Fruit fly (Drosophila melanogaster) whole organism, prepupa: ENCODE data around the gene Gr21a.

Source experiments
- Blimp-1 ChIP-seq: fragments of 200-800 bp; sonication (Bioruptor generic); optimal IDR thresholded peaks from 3 replicates; lab custom pipeline; 2017; ENCODE audit warnings: missing biosample characterization, missing genetic modification characterization, mild to moderate bottlenecking, moderate library complexity, missing genetic modification reagents
- CG10631 ChIP-seq: fragments of 200-800 bp; sonication (Bioruptor generic); optimal IDR thresholded peaks from 2 replicates; lab custom pipeline; 2016; ENCODE audit warnings: missing biosample characterization, missing genetic modification characterization
- CG10669 ChIP-seq: fragments of 200-800 bp; sonication (Bioruptor generic); optimal IDR thresholded peaks from 3 replicates; lab custom pipeline; 2018; ENCODE audit warnings: missing biosample characterization, mild to moderate bottlenecking, missing genetic modification characterization, moderate library complexity
- CG11294 ChIP-seq: fragments of 200-800 bp; sonication (Bioruptor generic); IDR thresholded peaks from 2 replicates; pipeline ENCODE4 v1.3.6; 2022; ENCODE audit warnings: missing biosample characterization, missing genetic modification characterization
- CG11762 ChIP-seq: fragments of 200-800 bp; sonication (Bioruptor generic); optimal IDR thresholded peaks from 3 replicates; lab custom pipeline; 2016; ENCODE audit warnings: missing biosample characterization, missing genetic modification characterization; ENCODE audit not compliant: insufficient read depth
- CG11902 ChIP-seq: fragments of 200-800 bp; sonication (Bioruptor generic); optimal IDR thresholded peaks from 3 replicates; lab custom pipeline; 2016; ENCODE audit warnings: missing biosample characterization, missing genetic modification characterization
- CG15336 ChIP-seq: fragments of 200-800 bp; sonication (Bioruptor generic); IDR thresholded peaks from 2 replicates; pipeline ENCODE4 v1.3.6; 2022; ENCODE audit warnings: missing biosample characterization, missing genetic modification characterization
- CG1621 ChIP-seq: fragments of 200-800 bp; sonication (Bioruptor generic); optimal IDR thresholded peaks from 3 replicates; lab custom pipeline; 2018; ENCODE audit warnings: missing biosample characterization, mild to moderate bottlenecking, missing genetic modification characterization
- CG3032 ChIP-seq: fragments of 200-800 bp; optimal IDR thresholded peaks from 2 replicates; lab custom pipeline; 2019; ENCODE audit warnings: missing biosample characterization, mild to moderate bottlenecking, missing genetic modification characterization, moderate library complexity
- CG31627 ChIP-seq: fragments of 200-800 bp; sonication (Bioruptor generic); optimal IDR thresholded peaks from 3 replicates; lab custom pipeline; 2016; ENCODE audit warnings: missing biosample characterization, missing genetic modification characterization
- CG3919 ChIP-seq: fragments of 200-800 bp; sonication (Bioruptor generic); optimal IDR thresholded peaks from 3 replicates; lab custom pipeline; 2016; ENCODE audit warnings: missing biosample characterization, missing genetic modification characterization
- CG4318 ChIP-seq: fragments of 200-800 bp; sonication (Bioruptor generic); optimal IDR thresholded peaks from 3 replicates; lab custom pipeline; 2017; ENCODE audit warnings: missing biosample characterization, mild to moderate bottlenecking, missing genetic modification characterization
- CG6276 ChIP-seq: fragments of 200-800 bp; sonication (Bioruptor generic); optimal IDR thresholded peaks from 2 replicates; lab custom pipeline; 2017; ENCODE audit warnings: missing biosample characterization, mild to moderate bottlenecking, missing genetic modification characterization
- CG6792 ChIP-seq: fragments of 200-800 bp; sonication (Bioruptor generic); optimal IDR thresholded peaks from 3 replicates; lab custom pipeline; 2016; ENCODE audit warnings: missing biosample characterization, missing genetic modification characterization
- CG6854 ChIP-seq: fragments of 200-800 bp; sonication (Bioruptor generic); optimal IDR thresholded peaks from 2 replicates; lab custom pipeline; 2017; ENCODE audit warnings: missing biosample characterization, mild to moderate bottlenecking, missing genetic modification characterization
- CG7368 ChIP-seq: fragments of 200-800 bp; sonication (Bioruptor generic); optimal IDR thresholded peaks from 3 replicates; lab custom pipeline; 2016; ENCODE audit warnings: missing biosample characterization, missing genetic modification characterization
- CG8119 ChIP-seq: fragments of 200-800 bp; sonication (Bioruptor generic); IDR thresholded peaks from 3 replicates; pipeline ENCODE4 v1.3.6; 2022; ENCODE audit warnings: missing biosample characterization, missing genetic modification characterization
- CG8319 ChIP-seq: fragments of 200-800 bp; sonication (Bioruptor generic); optimal IDR thresholded peaks from 3 replicates; lab custom pipeline; 2016; ENCODE audit warnings: missing biosample characterization, missing genetic modification characterization
- Eip75B ChIP-seq: fragments of 200-800 bp; sonication (Bioruptor generic); optimal IDR thresholded peaks from 3 replicates; lab custom pipeline; 2016; ENCODE audit warnings: missing biosample characterization, missing genetic modification characterization
- Eip78C ChIP-seq: fragments of 200-800 bp; sonication (Bioruptor generic); peaks from one replicate; lab custom pipeline; 2016; ENCODE audit warnings: missing biosample characterization, missing genetic modification characterization
- Ets21C ChIP-seq: fragments of 200-800 bp; sonication (Bioruptor generic); optimal IDR thresholded peaks from 3 replicates; lab custom pipeline; 2016; ENCODE audit warnings: missing biosample characterization, missing genetic modification characterization
- Gug ChIP-seq: fragments of 200-800 bp; sonication (Bioruptor generic); IDR thresholded peaks from 2 replicates; pipeline ENCODE4 v1.3.6; 2022; ENCODE audit warnings: missing biosample characterization, missing genetic modification characterization
- Hr38 ChIP-seq: sonication (Bioruptor generic); optimal IDR thresholded peaks from 2 replicates; lab custom pipeline; 2016; ENCODE audit warnings: missing biosample characterization, missing genetic modification characterization
- Hr39 ChIP-seq: fragments of 200-800 bp; sonication (Bioruptor generic); optimal IDR thresholded peaks from 2 replicates; lab custom pipeline; 2016; ENCODE audit warnings: missing biosample characterization, missing genetic modification characterization
- Hr4 ChIP-seq: fragments of 200-800 bp; sonication (Bioruptor generic); optimal IDR thresholded peaks from 3 replicates; lab custom pipeline; 2016; ENCODE audit warnings: missing biosample characterization, missing genetic modification characterization
- Met ChIP-seq: fragments of 200-800 bp; sonication (Bioruptor generic); optimal IDR thresholded peaks from 3 replicates; lab custom pipeline; 2016; ENCODE audit warnings: missing biosample characterization, missing genetic modification characterization
- Smox ChIP-seq: fragments of 200-800 bp; sonication (Bioruptor generic); optimal IDR thresholded peaks from 3 replicates; lab custom pipeline; 2016; ENCODE audit warnings: missing biosample characterization, missing genetic modification characterization
- Sox102F ChIP-seq: fragments of 200-800 bp; sonication (Bioruptor generic); optimal IDR thresholded peaks from 2 replicates; lab custom pipeline; 2016; ENCODE audit warnings: missing biosample characterization, mild to moderate bottlenecking, missing genetic modification characterization
- Sox14 ChIP-seq: fragments of 200-800 bp; sonication (Bioruptor generic); optimal IDR thresholded peaks from 3 replicates; lab custom pipeline; 2016; ENCODE audit warnings: missing biosample characterization, missing genetic modification characterization
- acj6 ChIP-seq: fragments of 200-800 bp; sonication (Bioruptor generic); optimal IDR thresholded peaks from 3 replicates; lab custom pipeline; 2016; ENCODE audit warnings: missing biosample characterization, missing genetic modification characterization
- dsx ChIP-seq: fragments of 200-800 bp; optimal IDR thresholded peaks from 3 replicates; lab custom pipeline; 2019; ENCODE audit warnings: missing biosample characterization, mild to moderate bottlenecking, missing genetic modification characterization, moderate library complexity; ENCODE audit not compliant: poor library complexity, severe bottlenecking
- eg ChIP-seq: fragments of 200-800 bp; sonication (Bioruptor generic); IDR thresholded peaks from 3 replicates; pipeline ENCODE4 v1.3.6; 2022; ENCODE audit warnings: missing biosample characterization, missing genetic modification characterization
- fd85E ChIP-seq: fragments of 200-800 bp; sonication (Bioruptor generic); optimal IDR thresholded peaks from 3 replicates; lab custom pipeline; 2016; ENCODE audit warnings: missing biosample characterization, missing genetic modification characterization
- fkh ChIP-seq: fragments of 200-800 bp; sonication (Bioruptor generic); optimal IDR thresholded peaks from 3 replicates; lab custom pipeline; 2017; ENCODE audit warnings: missing biosample characterization, mild to moderate bottlenecking, missing genetic modification characterization, moderate library complexity
- lz ChIP-seq: fragments of 200-800 bp; sonication (Bioruptor generic); optimal IDR thresholded peaks from 3 replicates; lab custom pipeline; 2016; ENCODE audit warnings: missing biosample characterization, missing genetic modification characterization
- net ChIP-seq: fragments of 200-800 bp; sonication (Bioruptor generic); optimal IDR thresholded peaks from 3 replicates; lab custom pipeline; 2016; ENCODE audit warnings: missing biosample characterization, missing genetic modification characterization
- pdm3 ChIP-seq: fragments of 200-800 bp; sonication (Bioruptor generic); optimal IDR thresholded peaks from 3 replicates; lab custom pipeline; 2016; ENCODE audit warnings: missing biosample characterization, missing genetic modification characterization
- ss ChIP-seq, 2 experiments: fragments of 200-800 bp; sonication (Bioruptor generic); optimal IDR thresholded peaks; 2 replicates in 1 of 2; 3 replicates in 1 of 2; lab custom pipeline; 2017 to 2018; ENCODE audit warnings: mild to moderate bottlenecking in 2 of 2, missing biosample characterization in 2 of 2, missing genetic modification characterization in 2 of 2, moderate library complexity in 1 of 2
- svp ChIP-seq: fragments of 200-800 bp; sonication (Bioruptor generic); peaks from one replicate; lab custom pipeline; 2016; ENCODE audit warnings: missing biosample characterization, missing genetic modification characterization
- topi ChIP-seq: fragments of 200-800 bp; sonication (Bioruptor generic); optimal IDR thresholded peaks from 3 replicates; lab custom pipeline; 2016; ENCODE audit warnings: missing biosample characterization, missing genetic modification characterization

Gr21a gene

DNA sequence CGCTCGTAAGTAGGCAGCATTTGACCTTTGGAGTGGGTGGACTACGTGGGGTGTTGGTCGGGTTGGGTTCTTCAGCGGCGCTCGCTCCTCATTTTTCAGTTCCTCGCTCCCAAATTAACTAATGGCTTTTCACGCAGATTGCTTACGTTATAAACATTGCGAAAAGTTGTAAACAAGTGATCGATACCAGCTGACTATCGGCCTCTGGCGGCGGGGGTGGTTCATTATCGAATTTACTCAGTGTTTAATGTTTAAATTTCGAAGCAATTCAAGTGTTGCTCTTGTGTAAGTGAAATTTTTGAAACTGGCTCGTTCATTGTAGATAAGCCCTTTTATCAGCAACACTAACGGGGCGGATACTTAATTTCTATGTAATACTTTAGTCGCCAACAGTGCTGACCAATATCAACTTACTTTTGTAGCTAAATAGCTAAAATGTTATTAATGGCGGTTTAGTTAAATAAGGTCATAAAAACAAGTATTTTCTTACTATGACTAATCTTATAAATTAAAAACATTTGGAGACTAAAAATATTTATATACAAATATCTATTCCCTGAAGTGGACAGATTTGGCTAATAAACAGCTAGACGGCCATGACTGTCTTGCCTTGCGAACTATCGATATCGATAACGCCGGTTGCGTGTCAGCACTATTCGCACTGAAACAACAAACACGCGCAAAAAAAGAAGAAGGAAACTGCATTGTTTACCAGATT, 39.2 kb downstream of the Gr21a start, which contains the start of the genes PGAP2 and Clp (continued):
- peak; percentile 71 for TF ChIP-seq acj6
- TF ChIP-seq CG6276 (GFP tag; lab: Kevin White, UChicago) = no peak
- peak; percentile 57 for TF ChIP-seq CG10669 (GFP tag; lab: Kevin White, UChicago)
- TF ChIP-seq CG15336 (GFP tag; lab: Robert Waterston, UW) = peak; percentile 43; the same call in 1 of the 2 replicates
- TF ChIP-seq Eip78C (GFP tag; lab: Kevin White, UChicago) = peak; percentile 90
- no peak for TF ChIP-seq CG10631 (GFP tag; lab: Kevin White, UChicago)
- no peak; the same call in 1 of the 2 replicates for TF ChIP-seq CG11294 (GFP tag; lab: Robert Waterston, UW)
- peak; percentile 50 for TF ChIP-seq CG6792
- no peak for TF ChIP-seq Smox (GFP tag; lab: Kevin White, UChicago)
- no peak for TF ChIP-seq CG8319 (GFP tag; lab: Kevin White, UChicago)
- no peak for TF ChIP-seq net (GFP tag; lab: Kevin White, UChicago)
- no peak for TF ChIP-seq Hr4 (GFP tag; lab: Kevin White, UChicago)
- peak; percentile 71 for TF ChIP-seq eg (GFP tag; lab: Robert Waterston, UW)
- TF ChIP-seq lz (GFP tag; lab: Kevin White, UChicago) = peak; percentile 76
- TF ChIP-seq CG11762 (GFP tag; lab: Kevin White, UChicago) = peak; percentile 45
- TF ChIP-seq CG3919 (GFP tag; lab: Kevin White, UChicago) = peak; percentile 44
- peak; percentile 46 for TF ChIP-seq CG7368 (GFP tag; lab: Kevin White, UChicago)
- TF ChIP-seq pdm3 (GFP tag; lab: Kevin White, UChicago) = no peak
- TF ChIP-seq Hr39 = peak; percentile 64
- TF ChIP-seq CG8119 (GFP tag; lab: Robert Waterston, UW) = peak; percentile 46; the same call in 2 of the 3 replicates
- TF ChIP-seq CG4318 (GFP tag; lab: Kevin White, UChicago) = no peak
- no peak for TF ChIP-seq Sox102F (GFP tag; lab: Kevin White, UChicago)
- TF ChIP-seq CG31627 (GFP tag; lab: Kevin White, UChicago) = peak; percentile 71
- peak; percentile 50 for TF ChIP-seq Gug (GFP tag; lab: Robert Waterston, UW)
- peak; percentile 64 for TF ChIP-seq Sox14
- TF ChIP-seq Hr38 (GFP tag; lab: Kevin White, UChicago) = no peak
- peak; percentile 74 for TF ChIP-seq CG3032
- peak; percentile 84 for TF ChIP-seq fkh (GFP tag; lab: Kevin White, UChicago)
- TF ChIP-seq Blimp-1 (GFP tag; lab: Kevin White, UChicago) = peak; percentile 3
- TF ChIP-seq fd85E (GFP tag; lab: Kevin White, UChicago) = no peak
- TF ChIP-seq topi (GFP tag; lab: Kevin White, UChicago) = no peak
- no peak for TF ChIP-seq Met (GFP tag; lab: Kevin White, UChicago)
- peak; percentile 1 for TF ChIP-seq CG6854 (GFP tag; lab: Kevin White, UChicago)
- TF ChIP-seq Eip75B = no peak
- peak; percentile 70 for TF ChIP-seq Ets21C (GFP tag; lab: Kevin White, UChicago)
- no peak for TF ChIP-seq CG1621 (tag; lab: Kevin White, UChicago)
- peak; percentile 43 for TF ChIP-seq CG11902 (GFP tag; lab: Kevin White, UChicago)
- peak in 1 of 2 experiments; percentile 48 for TF ChIP-seq ss (GFP tag; optimal IDR thresholded peaks at IDR 0.05; lab: Kevin White, UChicago)

DNA sequence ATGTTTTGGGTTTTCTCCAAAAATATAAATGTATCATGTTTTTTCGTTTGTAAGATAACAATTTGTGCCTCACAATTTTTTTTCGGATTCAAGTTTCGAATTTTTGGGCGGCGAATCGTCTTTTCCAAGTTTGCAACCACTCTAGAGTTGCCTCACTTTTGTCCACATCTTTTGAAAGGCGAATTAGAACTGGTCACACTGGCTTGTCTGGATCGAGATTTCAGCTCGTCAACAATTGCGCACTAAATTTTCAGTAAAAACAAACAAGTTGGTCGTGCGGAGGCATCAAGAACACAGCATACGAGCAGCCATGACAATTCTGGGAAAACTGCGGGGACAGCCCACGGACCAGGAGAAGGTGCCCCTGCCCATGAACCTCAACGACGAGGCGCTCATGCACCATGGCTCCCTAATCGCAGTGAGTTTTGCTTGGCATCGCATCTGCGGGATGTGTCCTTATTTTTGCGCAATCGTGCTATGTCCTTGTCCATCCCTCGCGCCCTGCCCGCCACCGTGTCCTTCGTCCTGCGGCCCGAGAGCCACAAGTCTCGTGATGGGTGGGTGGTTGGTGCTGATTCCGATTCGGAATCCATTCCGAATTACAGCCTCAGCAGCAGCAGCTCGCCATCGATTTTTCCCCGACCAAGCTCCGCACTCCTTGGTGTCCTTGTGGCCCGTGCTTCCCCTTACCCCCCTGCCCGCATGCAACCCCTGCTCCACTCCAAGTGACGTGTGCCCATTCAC, 41.1 kb downstream of the Gr21a start, which contains the start of gene CG3662:
Gene CG3662, plus strand, starts transcription at position 48 of the 744 bp plus-strand sequence.
- 0 out of 3 replicates have a peak, but pooled peaks have one; percentile 22 for TF ChIP-seq CG8119 (GFP tag; lab: Robert Waterston, UW)
- peak; percentile 1 for TF ChIP-seq Sox14
- no peak for TF ChIP-seq dsx (GFP tag; lab: Kevin White, UChicago)
- peak; percentile 67 for TF ChIP-seq svp
- TF ChIP-seq fkh (GFP tag; lab: Kevin White, UChicago) = peak; percentile 47
- no peak for TF ChIP-seq topi (GFP tag; lab: Kevin White, UChicago)
- TF ChIP-seq Eip78C (GFP tag; lab: Kevin White, UChicago) = peak; percentile 49
- no peak for TF ChIP-seq Met (GFP tag; lab: Kevin White, UChicago)
